Worm (Caenorhabditis elegans) whole organism, L4 larva: ENCODE measurements around the gene F28C6.9.

Source experiments
- F49E8.2 ChIP-seq: sonication (generic microtip); optimal IDR thresholded peaks from 2 replicates; lab custom pipeline; 2016; ENCODE audit warnings: missing compliant biosample characterization, mild to moderate bottlenecking, missing genetic modification characterization, borderline replicate concordance
- R02D3.7 ChIP-seq: fragments of 150-350 bp; sonication (generic microtip); optimal IDR thresholded peaks from 3 replicates; lab custom pipeline; 2014; ENCODE audit warnings: missing biosample characterization, missing genetic modification characterization
- Y48G9A.11 ChIP-seq: fragments of 200-800 bp; sonication (Bioruptor generic); IDR thresholded peaks from 2 replicates; pipeline ENCODE4 v1.3.6; 2022; ENCODE audit warnings: missing genetic modification reagents, missing genetic modification characterization, missing compliant biosample characterization
- aha-1 ChIP-seq: fragments of 150-350 bp; peaks from one replicate; lab custom pipeline; 2014; ENCODE audit warnings: missing biosample characterization, missing genetic modification characterization
- aly-2 ChIP-seq: sonication (generic microtip); optimal IDR thresholded peaks from 2 replicates; lab custom pipeline; 2018; ENCODE audit warnings: missing biosample characterization, missing genetic modification characterization
- arid-1 ChIP-seq: fragments of 200-800 bp; sonication (Bioruptor generic); conservative IDR thresholded peaks from 2 replicates; pipeline ENCODE4 v1.3.6; 2022; ENCODE audit warnings: missing genetic modification reagents, missing genetic modification characterization, missing compliant biosample characterization
- ceh-62 ChIP-seq: sonication (generic microtip); optimal IDR thresholded peaks from 2 replicates; lab custom pipeline; 2017; ENCODE audit warnings: missing biosample characterization, missing genetic modification characterization
- ces-1 ChIP-seq: fragments of 150-350 bp; sonication (generic microtip); optimal IDR thresholded peaks from 4 replicates; lab custom pipeline; 2014; ENCODE audit warnings: missing biosample characterization, missing genetic modification reagents, missing genetic modification characterization
- daf-16 ChIP-seq, 3 experiments: sonication (generic microtip); optimal IDR thresholded peaks; 2 replicates each; lab custom pipeline; 2016 to 2017; ENCODE audit warnings: missing genetic modification characterization in 3 of 3, missing genetic modification reagents in 3 of 3, mild to moderate bottlenecking in 2 of 3, missing compliant biosample characterization in 2 of 3, missing biosample characterization in 1 of 3, moderate library complexity in 1 of 3
- daf-19 ChIP-seq: fragments of 200-800 bp; sonication (Bioruptor generic); conservative IDR thresholded peaks from 2 replicates; pipeline ENCODE4 v1.3.6; 2022; ENCODE audit warnings: missing genetic modification characterization, missing compliant biosample characterization
- dmd-6 ChIP-seq: fragments of 200-800 bp; sonication (Bioruptor generic); IDR thresholded peaks from 2 replicates; pipeline ENCODE4 v1.3.6; 2022; ENCODE audit warnings: missing genetic modification reagents, missing genetic modification characterization, missing compliant biosample characterization
- dpl-1 ChIP-seq: fragments of 150-350 bp; optimal IDR thresholded peaks from 2 replicates; lab custom pipeline; 2014; ENCODE audit warnings: missing biosample characterization, missing genetic modification reagents, missing genetic modification characterization
- dve-1 ChIP-seq: sonication (generic microtip); optimal IDR thresholded peaks from 2 replicates; lab custom pipeline; 2017; ENCODE audit warnings: antibody characterized with exemption, mild to moderate bottlenecking, missing genetic modification characterization, missing compliant biosample characterization; ENCODE audit not compliant: insufficient read depth
- egl-27 ChIP-seq: sonication (generic microtip); optimal IDR thresholded peaks from 3 replicates; lab custom pipeline; 2017; ENCODE audit warnings: missing biosample characterization, missing genetic modification reagents, missing genetic modification characterization
- fkh-10 ChIP-seq: fragments of 150-350 bp; optimal IDR thresholded peaks from 2 replicates; lab custom pipeline; 2014; ENCODE audit warnings: missing biosample characterization, missing genetic modification reagents, missing genetic modification characterization
- gei-8 ChIP-seq: fragments of 200-800 bp; sonication (Bioruptor generic); optimal IDR thresholded peaks from 2 replicates; lab custom pipeline; 2018; ENCODE audit warnings: mild to moderate bottlenecking, missing genetic modification characterization, missing compliant biosample characterization
- hif-1 ChIP-seq, 2 experiments: sonication (generic microtip); optimal IDR thresholded peaks; 2 replicates each; lab custom pipeline; 2016 to 2017; ENCODE audit warnings: missing compliant biosample characterization in 2 of 2, missing genetic modification characterization in 2 of 2, missing genetic modification reagents in 2 of 2, missing genotype in 2 of 2, mild to moderate bottlenecking in 1 of 2
- hmg-1.1 ChIP-seq: fragments of 200-800 bp; sonication (Bioruptor generic); IDR thresholded peaks from 2 replicates; pipeline ENCODE4 v1.3.6; 2022; ENCODE audit warnings: missing genetic modification reagents, missing genetic modification characterization, missing compliant biosample characterization
- jun-1 ChIP-seq: fragments of 150-350 bp; optimal IDR thresholded peaks from 2 replicates; lab custom pipeline; 2014; ENCODE audit warnings: missing biosample characterization, missing genetic modification reagents, missing genetic modification characterization
- lim-7 ChIP-seq: fragments of 200-800 bp; sonication (Bioruptor generic); IDR thresholded peaks from 2 replicates; pipeline ENCODE4 v1.3.6; 2022; ENCODE audit warnings: missing genetic modification characterization, missing compliant biosample characterization
- lin-13 ChIP-seq: fragments of 150-350 bp; optimal IDR thresholded peaks from 2 replicates; lab custom pipeline; 2014; ENCODE audit warnings: missing biosample characterization, missing genetic modification reagents, missing genetic modification characterization
- lin-15B ChIP-seq: fragments of 150-350 bp; sonication (generic microtip); optimal IDR thresholded peaks from 3 replicates; lab custom pipeline; 2014; ENCODE audit warnings: missing biosample characterization, missing genetic modification characterization
- lin-29 ChIP-seq: fragments of 200-800 bp; sonication (Bioruptor generic); IDR thresholded peaks from 2 replicates; pipeline ENCODE4 v1.3.6; 2022; ENCODE audit warnings: missing genetic modification reagents, missing genetic modification characterization, missing compliant biosample characterization
- lsy-2 ChIP-seq, 2 experiments: fragments of 150-350 bp in 1 of 2; sonication (generic microtip) in 1 of 2; optimal IDR thresholded peaks; 2 replicates each; lab custom pipeline; 2014 to 2017; ENCODE audit warnings: missing biosample characterization in 2 of 2, missing genetic modification characterization in 2 of 2
- mdl-1 ChIP-seq, 2 experiments: fragments of 150-350 bp in 1 of 2; sonication (generic microtip) in 1 of 2; optimal IDR thresholded peaks; 2 replicates each; lab custom pipeline; 2014 to 2017; ENCODE audit warnings: missing biosample characterization in 2 of 2, missing genetic modification characterization in 2 of 2
- nhr-10 ChIP-seq: fragments of 150-350 bp; optimal IDR thresholded peaks from 2 replicates; lab custom pipeline; 2014; ENCODE audit warnings: missing biosample characterization, missing genetic modification characterization
- nhr-28 ChIP-seq: fragments of 150-350 bp; optimal IDR thresholded peaks from 2 replicates; lab custom pipeline; 2014; ENCODE audit warnings: missing biosample characterization, missing genetic modification characterization
- nhr-42 ChIP-seq: fragments of 200-800 bp; sonication (Bioruptor generic); IDR thresholded peaks from 2 replicates; pipeline ENCODE4 v1.3.6; 2022; ENCODE audit warnings: missing genetic modification characterization, missing compliant biosample characterization
- nhr-48 ChIP-seq: sonication (generic microtip); optimal IDR thresholded peaks from 2 replicates; lab custom pipeline; 2016; ENCODE audit warnings: mild to moderate bottlenecking, missing genetic modification characterization, missing compliant biosample characterization
- nhr-77 ChIP-seq: fragments of 150-350 bp; optimal IDR thresholded peaks from 2 replicates; lab custom pipeline; 2014; ENCODE audit warnings: missing biosample characterization, missing genetic modification characterization
- pqm-1 ChIP-seq: sonication (generic microtip); optimal IDR thresholded peaks from 2 replicates; lab custom pipeline; 2017; ENCODE audit warnings: missing biosample characterization, missing genetic modification characterization
- rbr-2 ChIP-seq: sonication (generic microtip); optimal IDR thresholded peaks from 2 replicates; lab custom pipeline; 2016; ENCODE audit warnings: missing genotype, missing genetic modification characterization, missing compliant biosample characterization
- saeg-2 ChIP-seq: fragments of 200-800 bp; sonication (Bioruptor generic); IDR thresholded peaks from 2 replicates; pipeline ENCODE4 v1.3.6; 2022; ENCODE audit warnings: missing genetic modification reagents, missing genetic modification characterization, missing compliant biosample characterization
- unc-130 ChIP-seq: sonication (generic microtip); optimal IDR thresholded peaks from 2 replicates; lab custom pipeline; 2016; ENCODE audit warnings: missing genetic modification reagents, missing genetic modification characterization, missing compliant biosample characterization
- unc-62 ChIP-seq, 3 experiments: fragments of 150-350 bp in 1 of 3; sonication (generic microtip); optimal IDR thresholded peaks in 2 of 3; peaks in 1 of 3; 1 replicate in 1 of 3; 2 replicates in 2 of 3; lab custom pipeline; 2014 to 2017; ENCODE audit warnings: missing biosample characterization in 3 of 3, missing genetic modification characterization in 3 of 3, missing genetic modification reagents in 3 of 3, missing genotype in 1 of 3
- zag-1 ChIP-seq: fragments of 150-350 bp; optimal IDR thresholded peaks from 2 replicates; lab custom pipeline; 2014; ENCODE audit warnings: missing biosample characterization, missing genetic modification characterization
- zfp-2 ChIP-seq: sonication (generic microtip); optimal IDR thresholded peaks from 2 replicates; lab custom pipeline; 2016; ENCODE audit warnings: mild to moderate bottlenecking, missing genetic modification characterization, missing compliant biosample characterization
- ztf-7 ChIP-seq: fragments of 150-350 bp; optimal IDR thresholded peaks from 2 replicates; lab custom pipeline; 2014; ENCODE audit warnings: missing biosample characterization, missing genetic modification characterization

Gene F28C6.9

ce11 chrII:8590684-8591083 lies 19.3 kb downstream of the F28C6.9 start, which contains the start of gene aptf-4:
Gene aptf-4 (plus strand): TSS chrII:8590984.
- TF ChIP-seq hif-1 (tag; optimal IDR thresholded peaks at IDR 0.05; lab: Kevin White, UChicago) (no peak), lim-7 (GFP tag; lab: Robert Waterston, UW) (no peak), lin-15B (tag; lab: Kevin White, UChicago) (no peak), dmd-6 (no peak), nhr-77 (tag; lab: Kevin White, UChicago) (no peak), daf-16 (GFP tag; optimal IDR thresholded peaks at IDR 0.05; lab: Kevin White, UChicago) (no peak), daf-16 (tag; optimal IDR thresholded peaks at IDR 0.05; lab: Kevin White, UChicago) (no peak), jun-1 (no peak), zag-1 (no peak), ztf-7 (tag; lab: Kevin White, UChicago) (no peak), ceh-62 (no peak), lin-13 (GFP tag; lab: Kevin White, UChicago) (no peak), pqm-1 (tag; lab: Kevin White, UChicago) (no peak)

- TF ChIP-seq ces-1 (GFP tag; lab: Kevin White, UChicago) (peak; percentile 85), unc-130 (GFP tag; lab: Kevin White, UChicago) (no peak), aha-1 (tag; lab: Kevin White, UChicago) (peak; percentile 53), unc-62 (GFP tag; optimal IDR thresholded peaks at IDR 0.05 in 1 of 2; lab: Kevin White, UChicago) (peak in 1 of 2 experiments; percentile 91), unc-62 (tag; optimal IDR thresholded peaks at IDR 0.05; lab: Kevin White, UChicago) (no peak), zfp-2 (no peak), R02D3.7 (tag; lab: Kevin White, UChicago) (no peak)
- TF ChIP-seq, all 104 proteins: peak for 3
Observed at ce11 chrII:8589227-8589626, 20.8 kb downstream of the F28C6.9 start.

ce11 chrII:8588442-8588841 lies 21.5 kb downstream of the F28C6.9 start:
- no peak for TF ChIP-seq dve-1 (tag; lab: Kevin White, UChicago)
- no peak for TF ChIP-seq daf-16 (GFP tag; optimal IDR thresholded peaks at IDR 0.05; lab: Kevin White, UChicago)
- no peak for TF ChIP-seq daf-16 (tag; optimal IDR thresholded peaks at IDR 0.05; lab: Kevin White, UChicago)
- TF ChIP-seq aha-1 (tag; lab: Kevin White, UChicago): peak; percentile 41
- no peak for TF ChIP-seq daf-19 (GFP tag; lab: Robert Waterston, UW)
- no peak for TF ChIP-seq F49E8.2

ce11 chrII:8587660-8588230 lies 22.2 kb downstream of the F28C6.9 start:
- TF ChIP-seq Y48G9A.11 (GFP tag; lab: Robert Waterston, UW): no peak
- TF ChIP-seq nhr-42 (GFP tag; lab: Robert Waterston, UW): no peak
- TF ChIP-seq saeg-2: no peak
- no peak for TF ChIP-seq lin-29
- no peak for TF ChIP-seq aly-2 (tag; lab: Kevin White, UChicago)
- TF ChIP-seq nhr-10: no peak
- no peak for TF ChIP-seq gei-8 (GFP tag; lab: Kevin White, UChicago)
- peak; percentile 86 for TF ChIP-seq ces-1 (GFP tag; lab: Kevin White, UChicago)
- TF ChIP-seq egl-27 (tag; lab: Kevin White, UChicago): no peak
- TF ChIP-seq fkh-10: peak; percentile 26
- TF ChIP-seq hmg-1.1: no peak
- TF ChIP-seq zag-1: no peak
- TF ChIP-seq unc-62 (GFP tag; optimal IDR thresholded peaks at IDR 0.05 in 1 of 2; lab: Kevin White, UChicago): peak in 1 of 2 experiments; percentile 85
- no peak for TF ChIP-seq unc-62 (tag; optimal IDR thresholded peaks at IDR 0.05; lab: Kevin White, UChicago)
- TF ChIP-seq dpl-1 (GFP tag; lab: Kevin White, UChicago): no peak
- peak; percentile 8 to 14 for TF ChIP-seq lsy-2 (tag; optimal IDR thresholded peaks at IDR 0.05; lab: Kevin White, UChicago)
- no peak for TF ChIP-seq jun-1
- TF ChIP-seq rbr-2 (tag; lab: Kevin White, UChicago): no peak
- TF ChIP-seq nhr-48 (tag; lab: Kevin White, UChicago): no peak
- TF ChIP-seq nhr-28: no peak
- TF ChIP-seq daf-16 (GFP tag; optimal IDR thresholded peaks at IDR 0.05; lab: Kevin White, UChicago): no peak
- no peak for TF ChIP-seq daf-16 (tag; optimal IDR thresholded peaks at IDR 0.05; lab: Kevin White, UChicago)
- no peak for TF ChIP-seq daf-19 (GFP tag; lab: Robert Waterston, UW)
- peak; percentile 13 for TF ChIP-seq dve-1 (tag; lab: Kevin White, UChicago)
- peak; percentile 94 for TF ChIP-seq aha-1 (tag; lab: Kevin White, UChicago)
- TF ChIP-seq arid-1 (GFP tag; lab: Robert Waterston, UW): no peak
- no peak for TF ChIP-seq mdl-1 (tag; optimal IDR thresholded peaks at IDR 0.05; lab: Kevin White, UChicago)
